Fruit fly (Drosophila melanogaster) whole organism, prepupa: ENCODE data around the gene Notum.
A peak's percentile ranks its signal among the peaks of the same experiment; 100 is the strongest.

Source experiments
- CG10669 ChIP-seq: fragments of 200-800 bp; sonication (Bioruptor generic); optimal IDR thresholded peaks from 3 replicates; lab custom pipeline; 2018; ENCODE audit warnings: missing biosample characterization, mild to moderate bottlenecking, missing genetic modification characterization, moderate library complexity
- CG11294 ChIP-seq: fragments of 200-800 bp; sonication (Bioruptor generic); IDR thresholded peaks from 2 replicates; pipeline ENCODE4 v1.3.6; 2022; ENCODE audit warnings: missing biosample characterization, missing genetic modification characterization
- CG11762 ChIP-seq: fragments of 200-800 bp; sonication (Bioruptor generic); optimal IDR thresholded peaks from 3 replicates; lab custom pipeline; 2016; ENCODE audit warnings: missing biosample characterization, missing genetic modification characterization; ENCODE audit not compliant: insufficient read depth
- CG11902 ChIP-seq: fragments of 200-800 bp; sonication (Bioruptor generic); optimal IDR thresholded peaks from 3 replicates; lab custom pipeline; 2016; ENCODE audit warnings: missing biosample characterization, missing genetic modification characterization
- CG1621 ChIP-seq: fragments of 200-800 bp; sonication (Bioruptor generic); optimal IDR thresholded peaks from 3 replicates; lab custom pipeline; 2018; ENCODE audit warnings: missing biosample characterization, mild to moderate bottlenecking, missing genetic modification characterization
- CG16779 ChIP-seq: fragments of 200-800 bp; sonication (Bioruptor generic); optimal IDR thresholded peaks from 3 replicates; lab custom pipeline; 2017; ENCODE audit warnings: missing biosample characterization, mild to moderate bottlenecking, missing genetic modification characterization
- CG31627 ChIP-seq: fragments of 200-800 bp; sonication (Bioruptor generic); optimal IDR thresholded peaks from 3 replicates; lab custom pipeline; 2016; ENCODE audit warnings: missing biosample characterization, missing genetic modification characterization
- CG32006 ChIP-seq: fragments of 200-800 bp; sonication (Bioruptor generic); optimal IDR thresholded peaks from 3 replicates; lab custom pipeline; 2017; ENCODE audit warnings: missing biosample characterization, mild to moderate bottlenecking, missing genetic modification characterization
- CG34406 ChIP-seq: fragments of 200-800 bp; sonication (Bioruptor generic); optimal IDR thresholded peaks from 3 replicates; lab custom pipeline; 2016; ENCODE audit warnings: missing biosample characterization, missing genetic modification characterization
- CG3919 ChIP-seq: fragments of 200-800 bp; sonication (Bioruptor generic); optimal IDR thresholded peaks from 3 replicates; lab custom pipeline; 2016; ENCODE audit warnings: missing biosample characterization, missing genetic modification characterization
- CG4318 ChIP-seq: fragments of 200-800 bp; sonication (Bioruptor generic); optimal IDR thresholded peaks from 3 replicates; lab custom pipeline; 2017; ENCODE audit warnings: missing biosample characterization, mild to moderate bottlenecking, missing genetic modification characterization
- CG6163 ChIP-seq: fragments of 200-800 bp; sonication (Bioruptor generic); IDR thresholded peaks from 3 replicates; pipeline ENCODE4 v1.3.6; 2022; ENCODE audit warnings: missing biosample characterization, missing genetic modification characterization
- CG6792 ChIP-seq: fragments of 200-800 bp; sonication (Bioruptor generic); optimal IDR thresholded peaks from 3 replicates; lab custom pipeline; 2016; ENCODE audit warnings: missing biosample characterization, missing genetic modification characterization
- CG6808 ChIP-seq: fragments of 200-800 bp; sonication (Bioruptor generic); optimal IDR thresholded peaks from 3 replicates; lab custom pipeline; 2017; ENCODE audit warnings: missing biosample characterization, missing genetic modification characterization, mild to moderate bottlenecking, moderate library complexity, missing genetic modification reagents
- CG6854 ChIP-seq: fragments of 200-800 bp; sonication (Bioruptor generic); optimal IDR thresholded peaks from 2 replicates; lab custom pipeline; 2017; ENCODE audit warnings: missing biosample characterization, mild to moderate bottlenecking, missing genetic modification characterization
- CG7368 ChIP-seq: fragments of 200-800 bp; sonication (Bioruptor generic); optimal IDR thresholded peaks from 3 replicates; lab custom pipeline; 2016; ENCODE audit warnings: missing biosample characterization, missing genetic modification characterization
- CG8119 ChIP-seq: fragments of 200-800 bp; sonication (Bioruptor generic); IDR thresholded peaks from 3 replicates; pipeline ENCODE4 v1.3.6; 2022; ENCODE audit warnings: missing biosample characterization, missing genetic modification characterization
- CG8319 ChIP-seq: fragments of 200-800 bp; sonication (Bioruptor generic); optimal IDR thresholded peaks from 3 replicates; lab custom pipeline; 2016; ENCODE audit warnings: missing biosample characterization, missing genetic modification characterization
- CG8632 ChIP-seq: fragments of 200-800 bp; sonication (Bioruptor generic); optimal IDR thresholded peaks from 3 replicates; lab custom pipeline; 2016; ENCODE audit warnings: missing biosample characterization, missing genetic modification characterization
- CG9139 ChIP-seq: fragments of 200-800 bp; sonication (Bioruptor generic); optimal IDR thresholded peaks from 3 replicates; lab custom pipeline; 2017; ENCODE audit warnings: missing biosample characterization, mild to moderate bottlenecking, missing genetic modification characterization
- Eip75B ChIP-seq: fragments of 200-800 bp; sonication (Bioruptor generic); optimal IDR thresholded peaks from 3 replicates; lab custom pipeline; 2016; ENCODE audit warnings: missing biosample characterization, missing genetic modification characterization
- Eip78C ChIP-seq: fragments of 200-800 bp; sonication (Bioruptor generic); peaks from one replicate; lab custom pipeline; 2016; ENCODE audit warnings: missing biosample characterization, missing genetic modification characterization
- Eip93F ChIP-seq: fragments of 200-800 bp; sonication (Bioruptor generic); optimal IDR thresholded peaks from 2 replicates; lab custom pipeline; 2016; ENCODE audit warnings: missing biosample characterization, mild to moderate bottlenecking, missing genetic modification characterization
- Ets21C ChIP-seq: fragments of 200-800 bp; sonication (Bioruptor generic); optimal IDR thresholded peaks from 3 replicates; lab custom pipeline; 2016; ENCODE audit warnings: missing biosample characterization, missing genetic modification characterization
- Ets96B ChIP-seq: fragments of 200-800 bp; optimal IDR thresholded peaks from 2 replicates; lab custom pipeline; 2019; ENCODE audit warnings: missing biosample characterization, mild to moderate bottlenecking, missing genetic modification characterization, moderate library complexity
- Hr38 ChIP-seq: sonication (Bioruptor generic); optimal IDR thresholded peaks from 2 replicates; lab custom pipeline; 2016; ENCODE audit warnings: missing biosample characterization, missing genetic modification characterization
- Hr4 ChIP-seq: fragments of 200-800 bp; sonication (Bioruptor generic); optimal IDR thresholded peaks from 3 replicates; lab custom pipeline; 2016; ENCODE audit warnings: missing biosample characterization, missing genetic modification characterization
- Lpt ChIP-seq: fragments of 200-800 bp; sonication (Bioruptor generic); optimal IDR thresholded peaks from 3 replicates; lab custom pipeline; 2016; ENCODE audit warnings: missing biosample characterization, missing genetic modification characterization
- Met ChIP-seq: fragments of 200-800 bp; sonication (Bioruptor generic); optimal IDR thresholded peaks from 3 replicates; lab custom pipeline; 2016; ENCODE audit warnings: missing biosample characterization, missing genetic modification characterization
- Sox14 ChIP-seq: fragments of 200-800 bp; sonication (Bioruptor generic); optimal IDR thresholded peaks from 3 replicates; lab custom pipeline; 2016; ENCODE audit warnings: missing biosample characterization, missing genetic modification characterization
- Sox15 ChIP-seq: fragments of 200-800 bp; sonication (Bioruptor generic); optimal IDR thresholded peaks from 3 replicates; lab custom pipeline; 2016; ENCODE audit warnings: missing biosample characterization, missing genetic modification characterization
- achi ChIP-seq: fragments of 200-800 bp; sonication (Bioruptor generic); optimal IDR thresholded peaks from 3 replicates; lab custom pipeline; 2016; ENCODE audit warnings: missing biosample characterization, missing genetic modification characterization
- acj6 ChIP-seq: fragments of 200-800 bp; sonication (Bioruptor generic); optimal IDR thresholded peaks from 3 replicates; lab custom pipeline; 2016; ENCODE audit warnings: missing biosample characterization, missing genetic modification characterization
- cyc ChIP-seq: fragments of 200-800 bp; sonication (Bioruptor generic); optimal IDR thresholded peaks from 3 replicates; lab custom pipeline; 2016; ENCODE audit warnings: missing biosample characterization, missing genetic modification characterization
- dac ChIP-seq: fragments of 200-800 bp; sonication (Bioruptor generic); optimal IDR thresholded peaks from 2 replicates; lab custom pipeline; 2017; ENCODE audit warnings: missing biosample characterization, mild to moderate bottlenecking, missing genetic modification characterization
- dsx ChIP-seq: fragments of 200-800 bp; optimal IDR thresholded peaks from 3 replicates; lab custom pipeline; 2019; ENCODE audit warnings: missing biosample characterization, mild to moderate bottlenecking, missing genetic modification characterization, moderate library complexity; ENCODE audit not compliant: poor library complexity, severe bottlenecking
- eg ChIP-seq: fragments of 200-800 bp; sonication (Bioruptor generic); IDR thresholded peaks from 3 replicates; pipeline ENCODE4 v1.3.6; 2022; ENCODE audit warnings: missing biosample characterization, missing genetic modification characterization
- esn ChIP-seq: fragments of 200-800 bp; sonication (Bioruptor generic); optimal IDR thresholded peaks from 2 replicates; lab custom pipeline; 2016; ENCODE audit warnings: missing biosample characterization, mild to moderate bottlenecking, missing genetic modification characterization, moderate library complexity
- fd59A ChIP-seq: fragments of 200-800 bp; sonication (Bioruptor generic); optimal IDR thresholded peaks from 2 replicates; lab custom pipeline; 2017; ENCODE audit warnings: missing biosample characterization, mild to moderate bottlenecking, missing genetic modification characterization, missing genetic modification reagents
- fkh ChIP-seq: fragments of 200-800 bp; sonication (Bioruptor generic); optimal IDR thresholded peaks from 3 replicates; lab custom pipeline; 2017; ENCODE audit warnings: missing biosample characterization, mild to moderate bottlenecking, missing genetic modification characterization, moderate library complexity
- net ChIP-seq: fragments of 200-800 bp; sonication (Bioruptor generic); optimal IDR thresholded peaks from 3 replicates; lab custom pipeline; 2016; ENCODE audit warnings: missing biosample characterization, missing genetic modification characterization
- pdm3 ChIP-seq: fragments of 200-800 bp; sonication (Bioruptor generic); optimal IDR thresholded peaks from 3 replicates; lab custom pipeline; 2016; ENCODE audit warnings: missing biosample characterization, missing genetic modification characterization
- spab ChIP-seq: fragments of 200-800 bp; sonication (Bioruptor generic); optimal IDR thresholded peaks from 2 replicates; lab custom pipeline; 2017; ENCODE audit warnings: missing biosample characterization, mild to moderate bottlenecking, missing genetic modification characterization, missing genetic modification reagents
- ss ChIP-seq, 2 experiments: fragments of 200-800 bp; sonication (Bioruptor generic); optimal IDR thresholded peaks; 2 replicates in 1 of 2; 3 replicates in 1 of 2; lab custom pipeline; 2017 to 2018; ENCODE audit warnings: mild to moderate bottlenecking in 2 of 2, missing biosample characterization in 2 of 2, missing genetic modification characterization in 2 of 2, moderate library complexity in 1 of 2
- topi ChIP-seq: fragments of 200-800 bp; sonication (Bioruptor generic); optimal IDR thresholded peaks from 3 replicates; lab custom pipeline; 2016; ENCODE audit warnings: missing biosample characterization, missing genetic modification characterization
- vri ChIP-seq: fragments of 200-800 bp; sonication (Bioruptor generic); optimal IDR thresholded peaks from 3 replicates; lab custom pipeline; 2016; ENCODE audit warnings: missing biosample characterization, mild to moderate bottlenecking, missing genetic modification characterization

Notum gene

dm6 chr3L:16021064-16021683, 2.1 kb upstream of the Notum start (continued):
- TF ChIP-seq Hr38 (GFP tag; lab: Kevin White, UChicago) (no peak), CG4318 (GFP tag; lab: Kevin White, UChicago) (peak; percentile 59), vri (GFP tag; lab: Kevin White, UChicago) (peak; percentile 8), achi (GFP tag; lab: Kevin White, UChicago) (peak; percentile 60), ss (GFP tag; optimal IDR thresholded peaks at IDR 0.05; lab: Kevin White, UChicago) (no peak), Lpt (peak; percentile 20), CG11294 (GFP tag; lab: Robert Waterston, UW) (no peak), Met (GFP tag; lab: Kevin White, UChicago) (peak; percentile 50), CG1621 (tag; lab: Kevin White, UChicago) (peak; percentile 22)

DNA sequence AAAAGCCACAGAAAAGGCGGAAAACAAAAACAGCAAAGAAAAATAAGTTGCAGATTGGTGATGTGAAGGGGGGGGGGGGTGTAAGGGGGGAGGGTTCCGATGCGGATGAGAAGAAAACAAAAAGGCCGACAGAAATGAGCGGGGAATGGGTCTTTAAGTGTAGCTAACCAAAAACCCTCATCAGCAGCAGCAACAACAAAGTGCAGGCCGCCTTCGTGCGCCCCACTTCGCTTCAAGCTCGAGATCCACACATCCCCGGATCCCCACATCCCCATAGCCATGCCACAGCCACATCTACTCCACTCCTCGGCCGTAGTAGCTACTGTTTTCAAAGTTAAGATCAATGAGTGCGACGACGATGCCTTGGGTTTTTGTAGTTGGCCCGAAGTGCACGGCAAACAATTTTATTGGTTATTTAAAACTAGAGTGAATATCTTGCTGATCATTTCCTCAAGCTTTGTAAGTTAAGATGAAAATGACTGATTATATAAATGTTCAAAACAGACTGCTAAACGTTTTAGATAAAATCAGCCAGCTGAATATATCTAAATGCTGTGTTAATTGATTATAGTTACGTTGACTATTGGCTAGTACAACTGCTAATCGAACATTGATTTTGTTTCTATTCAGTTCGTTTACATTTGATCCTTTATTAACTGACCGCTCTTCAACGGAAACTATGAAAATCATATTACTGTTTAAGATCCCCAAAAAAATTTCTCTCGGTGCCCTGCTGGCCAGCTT, 1.2 kb downstream of the Notum start:
- TF ChIP-seq net = peak; percentile 45
- TF ChIP-seq Eip93F = no peak
- TF ChIP-seq achi (GFP tag; lab: Kevin White, UChicago) = peak; percentile 55
- peak; percentile 17 for TF ChIP-seq CG7368 (GFP tag; lab: Kevin White, UChicago)
- TF ChIP-seq CG9139 (GFP tag; lab: Kevin White, UChicago) = no peak
- TF ChIP-seq fd59A (GFP tag; lab: Kevin White, UChicago) = peak; percentile 50
- TF ChIP-seq Hr4 (GFP tag; lab: Kevin White, UChicago) = peak; percentile 65
- TF ChIP-seq dac (GFP tag; lab: Kevin White, UChicago) = no peak
- peak; percentile 58 for TF ChIP-seq CG10669
- peak; percentile 27 to 63 for TF ChIP-seq ss (GFP tag; optimal IDR thresholded peaks at IDR 0.05; lab: Kevin White, UChicago)
- peak; percentile 24 for TF ChIP-seq Lpt
- peak; percentile 94 for TF ChIP-seq Eip78C (GFP tag; lab: Kevin White, UChicago)
- TF ChIP-seq CG31627 (GFP tag; lab: Kevin White, UChicago) = peak; percentile 77
- TF ChIP-seq CG8119 (GFP tag; lab: Robert Waterston, UW) = peak; percentile 37; the same call in 2 of the 3 replicates
- peak; percentile 70 for TF ChIP-seq topi
- TF ChIP-seq CG8319 (GFP tag; lab: Kevin White, UChicago) = peak; percentile 28
- peak; percentile 43 for TF ChIP-seq CG34406 (GFP tag; lab: Kevin White, UChicago)
- peak; percentile 42 for TF ChIP-seq Ets21C (GFP tag; lab: Kevin White, UChicago)
- TF ChIP-seq CG3919 (GFP tag; lab: Kevin White, UChicago) = peak; percentile 57
- peak; percentile 60 for TF ChIP-seq Ets96B (tag; lab: Kevin White, UChicago)
- TF ChIP-seq CG6792 (GFP tag; lab: Kevin White, UChicago) = peak; percentile 66
- no peak for TF ChIP-seq fkh (GFP tag; lab: Kevin White, UChicago)
- peak; percentile 51 for TF ChIP-seq acj6 (GFP tag; lab: Kevin White, UChicago)
- no peak for TF ChIP-seq eg (GFP tag; lab: Robert Waterston, UW)
- peak; percentile 66 for TF ChIP-seq pdm3
- TF ChIP-seq CG11902 (GFP tag; lab: Kevin White, UChicago) = peak; percentile 31
- TF ChIP-seq CG32006 (GFP tag; lab: Kevin White, UChicago) = peak; percentile 72
- no peak for TF ChIP-seq CG6163 (GFP tag; lab: Robert Waterston, UW)
- TF ChIP-seq dsx = peak; percentile 33
- peak; percentile 70 for TF ChIP-seq Eip75B
- no peak for TF ChIP-seq Hr38 (GFP tag; lab: Kevin White, UChicago)
- TF ChIP-seq Sox15 (GFP tag; lab: Kevin White, UChicago) = peak; percentile 41
- TF ChIP-seq cyc (GFP tag; lab: Kevin White, UChicago) = peak; percentile 58
- peak; percentile 47 for TF ChIP-seq CG8632 (GFP tag; lab: Kevin White, UChicago)
- TF ChIP-seq vri (GFP tag; lab: Kevin White, UChicago) = peak; percentile 18
- no peak for TF ChIP-seq CG1621 (tag; lab: Kevin White, UChicago)
- peak; percentile 62 for TF ChIP-seq Sox14 (GFP tag; lab: Kevin White, UChicago)
- peak; percentile 65 for TF ChIP-seq spab (GFP tag; lab: Kevin White, UChicago)
- TF ChIP-seq CG6854 (GFP tag; lab: Kevin White, UChicago) = no peak
- peak; percentile 81 for TF ChIP-seq esn
- TF ChIP-seq CG6808 (GFP tag; lab: Kevin White, UChicago) = peak; percentile 65
- TF ChIP-seq CG11762 (GFP tag; lab: Kevin White, UChicago) = peak; percentile 16
- TF ChIP-seq CG16779 (tag; lab: Kevin White, UChicago) = peak; percentile 15
